Fruit fly (Drosophila melanogaster): Measurements from ENCODE around the gene tos.

Gene tos

DNA sequence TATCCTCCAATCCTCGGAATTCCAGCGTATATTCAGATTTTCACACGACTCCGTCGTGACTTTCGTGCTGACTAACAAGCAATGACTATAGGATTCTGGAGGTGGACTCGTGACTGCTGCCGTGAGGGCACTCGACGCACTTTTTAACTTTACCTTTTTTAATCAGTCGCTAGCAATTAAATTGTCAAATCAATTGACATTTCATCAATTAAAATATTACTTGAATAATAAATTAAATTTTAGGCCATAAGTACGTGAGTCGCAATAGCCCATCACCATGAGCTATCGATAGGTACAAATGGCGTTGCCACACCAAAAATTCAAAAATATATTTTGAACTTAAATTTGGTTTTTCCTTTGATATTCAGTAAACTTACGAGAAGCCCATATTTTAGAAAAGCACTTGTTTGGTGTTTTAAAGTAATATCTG lies 23.8 kb upstream of the tos start, which contains the start of gene Jwa (continued):
- TF ChIP-seq lola (GFP tag; optimal IDR thresholded peaks at IDR 0.05), result peak in 1 of 3 experiments; percentile 95
- TF ChIP-seq Blimp-1 (GFP tag; optimal IDR thresholded peaks at IDR 0.05), result peak; percentile 71
- peak; percentile 94 for TF ChIP-seq CG8944 (GFP tag; optimal IDR thresholded peaks at IDR 0.05)
- TF ChIP-seq nerfin-1 (tag; optimal IDR thresholded peaks at IDR 0.05), result peak; percentile 89
- TF ChIP-seq Bgb (GFP tag; IDR thresholded peaks at IDR 0.05; ENCODE audit: partially characterized antibody), result peak; percentile 98
- no peak for TF ChIP-seq usp (GFP tag; optimal IDR thresholded peaks at IDR 0.05)
- TF ChIP-seq CG10565 (GFP tag; optimal IDR thresholded peaks at IDR 0.05), result peak; percentile 52
- peak; percentile 68 for TF ChIP-seq jing (GFP tag; optimal IDR thresholded peaks at IDR 0.05)
- TF ChIP-seq Neu2 (GFP tag; optimal IDR thresholded peaks at IDR 0.05; ENCODE audit: borderline replicate concordance), result peak; percentile 61
- peak; percentile 99 for TF ChIP-seq hb (GFP tag; IDR thresholded peaks at IDR 0.05; ENCODE audit: partially characterized antibody)
- peak; percentile 43 for TF ChIP-seq crol (GFP tag; IDR thresholded peaks at IDR 0.05)
- TF ChIP-seq CG32767 (GFP tag; IDR thresholded peaks at IDR 0.05), result peak; percentile 85
- TF ChIP-seq CG4854 (GFP tag; optimal IDR thresholded peaks at IDR 0.05), result peak; percentile 80
- TF ChIP-seq org-1 (GFP tag; optimal IDR thresholded peaks at IDR 0.05), result peak; percentile 87
- TF ChIP-seq Hey (tag; optimal IDR thresholded peaks at IDR 0.05), result peak; percentile 65
- peak; percentile 85 for TF ChIP-seq CG2678 (tag; optimal IDR thresholded peaks at IDR 0.05)
- peak; percentile 87 for TF ChIP-seq CG12744 (GFP tag; optimal IDR thresholded peaks at IDR 0.05)
- peak; percentile 93 for TF ChIP-seq ems (GFP tag; optimal IDR thresholded peaks at IDR 0.05)
- TF ChIP-seq NfI (GFP tag; optimal IDR thresholded peaks at IDR 0.05), result peak; percentile 96
- peak; percentile 94 for TF ChIP-seq esg (GFP tag; conservative IDR thresholded peaks at IDR 0.05)
- 0 out of 2 replicates have a peak, but pooled peaks have one; percentile 16 for TF ChIP-seq Dip2 (GFP tag; IDR thresholded peaks at IDR 0.05)
- TF ChIP-seq CG2875 (GFP tag; optimal IDR thresholded peaks at IDR 0.05), result peak; percentile 68
- TF ChIP-seq knrl (GFP tag; IDR thresholded peaks at IDR 0.05; ENCODE audit: partially characterized antibody), result peak; percentile 100
- peak; percentile 82 for TF ChIP-seq CG4282 (GFP tag; optimal IDR thresholded peaks at IDR 0.05)
- peak; percentile 36; the same call in 1 of the 2 replicates for TF ChIP-seq CG10321 (GFP tag; IDR thresholded peaks at IDR 0.05)
- TF ChIP-seq ranshi (GFP tag; IDR thresholded peaks at IDR 0.05), result peak; percentile 91
- peak; percentile 47 for TF ChIP-seq CG17802 (tag; optimal IDR thresholded peaks at IDR 0.05)
- TF ChIP-seq Bteb2 (GFP tag; optimal IDR thresholded peaks at IDR 0.05), result peak; percentile 94
- TF ChIP-seq ro (GFP tag; IDR thresholded peaks at IDR 0.05), result peak; percentile 70
- peak; percentile 97 for TF ChIP-seq amos (GFP tag; IDR thresholded peaks at IDR 0.05; ENCODE audit: partially characterized antibody)
- TF ChIP-seq Hr51 (GFP tag; optimal IDR thresholded peaks at IDR 0.05), result peak; percentile 86 to 90
- peak; percentile 15 for TF ChIP-seq CG6765 (GFP tag; optimal IDR thresholded peaks at IDR 0.05)
- peak; percentile 67 for TF ChIP-seq pb (GFP tag; optimal IDR thresholded peaks at IDR 0.05)
- TF ChIP-seq CG16863 (GFP tag; optimal IDR thresholded peaks at IDR 0.05), result peak; percentile 84
- TF ChIP-seq GATAe (GFP tag; conservative IDR thresholded peaks at IDR 0.05), result peak; percentile 41; the same call in 1 of the 2 replicates
- TF ChIP-seq ssp (GFP tag; IDR thresholded peaks at IDR 0.05), result peak; percentile 83
- no peak for TF ChIP-seq BtbVII (GFP tag; optimal IDR thresholded peaks at IDR 0.05)
- peak; percentile 57 for TF ChIP-seq en (GFP tag; optimal IDR thresholded peaks at IDR 0.05)
- TF ChIP-seq CG4820 (GFP tag; optimal IDR thresholded peaks at IDR 0.05), result peak; percentile 74
- peak; percentile 51 for TF ChIP-seq Sin3A (optimal IDR thresholded peaks at IDR 0.05)
- TF ChIP-seq CG16813 (GFP tag; IDR thresholded peaks at IDR 0.05; ENCODE audit: partially characterized antibody), result peak; percentile 99
- peak; percentile 94 for TF ChIP-seq Rfx (GFP tag; IDR thresholded peaks at IDR 0.05)
- TF ChIP-seq CG9932 (GFP tag; IDR thresholded peaks at IDR 0.05), result peak; percentile 98
- peak; percentile 91 for TF ChIP-seq CG42726 (GFP tag; IDR thresholded peaks at IDR 0.05; ENCODE audit: partially characterized antibody)
- peak; percentile 97 for TF ChIP-seq sens (GFP tag)
- TF ChIP-seq CG17385 (GFP tag; optimal IDR thresholded peaks at IDR 0.05), result peak; percentile 90
- TF ChIP-seq HmgD (GFP tag; optimal IDR thresholded peaks at IDR 0.05), result peak; percentile 86
- TF ChIP-seq Ada2b (GFP tag; IDR thresholded peaks at IDR 0.05), result peak; percentile 79
- TF ChIP-seq Atf3 (GFP tag; optimal IDR thresholded peaks at IDR 0.05), result peak; percentile 92
- peak; percentile 100 for TF ChIP-seq sna (GFP tag; IDR thresholded peaks at IDR 0.05; ENCODE audit: partially characterized antibody)

Data from whole organism, embryonic.